Fruit fly (Drosophila melanogaster) whole organism, embryonic: ENCODE results near the gene Pfas.

Experiments
- Abd-B ChIP-seq: fragments of 200-800 bp; sonication (Bioruptor generic); optimal IDR thresholded peaks from 2 replicates; lab custom pipeline; 2018; ENCODE audit warnings: missing biosample characterization, mild to moderate bottlenecking, missing genetic modification characterization, moderate library complexity
- BEAF-32 ChIP-seq: fragments of 200-800 bp; sonication (Bioruptor generic); optimal IDR thresholded peaks from 3 replicates; lab custom pipeline; 2017; ENCODE audit warnings: missing biosample characterization, missing genetic modification characterization, mild to moderate bottlenecking, moderate library complexity, missing genetic modification reagents
- BtbVII ChIP-seq: fragments of 200-800 bp; sonication (Bioruptor generic); optimal IDR thresholded peaks from 3 replicates; lab custom pipeline; 2017; ENCODE audit warnings: missing biosample characterization, mild to moderate bottlenecking, missing genetic modification characterization
- CG10267 ChIP-seq: fragments of 200-800 bp; sonication (Bioruptor generic); optimal IDR thresholded peaks from 2 replicates; lab custom pipeline; 2018; ENCODE audit warnings: missing biosample characterization, mild to moderate bottlenecking, missing genetic modification characterization, moderate library complexity
- CG10543 ChIP-seq: fragments of 200-800 bp; sonication (Bioruptor generic); optimal IDR thresholded peaks from 3 replicates; lab custom pipeline; 2017; ENCODE audit warnings: missing biosample characterization, mild to moderate bottlenecking, missing genetic modification characterization, moderate library complexity
- CG10654 ChIP-seq: fragments of 200-800 bp; sonication (Bioruptor generic); optimal IDR thresholded peaks from 2 replicates; lab custom pipeline; 2016; ENCODE audit warnings: missing biosample characterization, missing genetic modification characterization
- CG11398 ChIP-seq: fragments of 200-800 bp; sonication (Bioruptor generic); optimal IDR thresholded peaks from 2 replicates; lab custom pipeline; 2016; ENCODE audit warnings: missing biosample characterization, missing genetic modification characterization
- CG14710 ChIP-seq: fragments of 200-800 bp; sonication (Bioruptor generic); optimal IDR thresholded peaks from 3 replicates; lab custom pipeline; 2019; ENCODE audit warnings: missing biosample characterization, mild to moderate bottlenecking, missing genetic modification characterization, moderate library complexity
- CG1529 ChIP-seq: fragments of 200-800 bp; sonication (Bioruptor generic); optimal IDR thresholded peaks from 3 replicates; lab custom pipeline; 2018; ENCODE audit warnings: missing biosample characterization, missing genetic modification characterization
- CG15514 ChIP-seq: fragments of 200-800 bp; sonication (Bioruptor generic); optimal IDR thresholded peaks from 3 replicates; lab custom pipeline; 2017; ENCODE audit warnings: missing biosample characterization, missing genetic modification characterization, mild to moderate bottlenecking, moderate library complexity, missing genetic modification reagents
- CG17359 ChIP-seq: fragments of 200-800 bp; sonication (Bioruptor generic); optimal IDR thresholded peaks from 3 replicates; lab custom pipeline; 2018; ENCODE audit warnings: missing biosample characterization, mild to moderate bottlenecking, missing genetic modification characterization, moderate library complexity
- CG17829 ChIP-seq: fragments of 200-800 bp; optimal IDR thresholded peaks from 2 replicates; lab custom pipeline; 2019; ENCODE audit warnings: missing biosample characterization, mild to moderate bottlenecking, missing genetic modification characterization, moderate library complexity
- CG2202 ChIP-seq: fragments of 200-800 bp; sonication (Bioruptor generic); optimal IDR thresholded peaks from 2 replicates; lab custom pipeline; 2018; ENCODE audit warnings: missing biosample characterization, mild to moderate bottlenecking, missing genetic modification characterization
- CG2678 ChIP-seq: fragments of 200-800 bp; sonication (Bioruptor generic); optimal IDR thresholded peaks from 3 replicates; lab custom pipeline; 2019; ENCODE audit warnings: missing biosample characterization, mild to moderate bottlenecking, missing genetic modification characterization, moderate library complexity
- CG2712 ChIP-seq: fragments of 200-800 bp; optimal IDR thresholded peaks from 3 replicates; lab custom pipeline; 2019; ENCODE audit warnings: missing biosample characterization, mild to moderate bottlenecking, missing genetic modification characterization, moderate library complexity
- CG2875 ChIP-seq: fragments of 200-800 bp; sonication (Bioruptor generic); optimal IDR thresholded peaks from 2 replicates; lab custom pipeline; 2017; ENCODE audit warnings: missing biosample characterization, mild to moderate bottlenecking, missing genetic modification characterization, missing genetic modification reagents
- CG3847 ChIP-seq: fragments of 200-800 bp; sonication (Bioruptor generic); IDR thresholded peaks from 2 replicates; pipeline ENCODE4 v1.3.6; 2022; ENCODE audit warnings: missing biosample characterization, missing genetic modification characterization
- CG43689 ChIP-seq: fragments of 200-800 bp; sonication (Bioruptor generic); IDR thresholded peaks from 2 replicates; pipeline ENCODE4 v1.3.6; 2022; ENCODE audit warnings: missing biosample characterization, missing genetic modification characterization
- CG4617 ChIP-seq: fragments of 200-800 bp; sonication (Bioruptor generic); optimal IDR thresholded peaks from 3 replicates; lab custom pipeline; 2016; ENCODE audit warnings: missing biosample characterization, missing genetic modification characterization, borderline replicate concordance
- CG6272 ChIP-seq: fragments of 200-800 bp; sonication (Bioruptor generic); IDR thresholded peaks from 2 replicates; pipeline ENCODE4 v1.3.6; 2022; ENCODE audit warnings: missing biosample characterization, missing genetic modification characterization
- CG7928 ChIP-seq: fragments of 200-800 bp; sonication (Bioruptor generic); optimal IDR thresholded peaks from 2 replicates; lab custom pipeline; 2017; ENCODE audit warnings: missing biosample characterization, mild to moderate bottlenecking, missing genetic modification characterization
- CG8388 ChIP-seq: fragments of 200-800 bp; sonication (Bioruptor generic); optimal IDR thresholded peaks from 2 replicates; lab custom pipeline; 2019; ENCODE audit warnings: missing biosample characterization, mild to moderate bottlenecking, missing genetic modification characterization, moderate library complexity
- CG8478 ChIP-seq: fragments of >200 bp; optimal IDR thresholded peaks from 2 replicates; lab custom pipeline; 2018
- CG9437 ChIP-seq: fragments of 200-800 bp; sonication (Bioruptor generic); optimal IDR thresholded peaks from 2 replicates; lab custom pipeline; 2018; ENCODE audit warnings: missing biosample characterization, mild to moderate bottlenecking, missing genetic modification characterization
- CG9727 ChIP-seq: fragments of 200-800 bp; sonication (Bioruptor generic); optimal IDR thresholded peaks from 3 replicates; lab custom pipeline; 2017; ENCODE audit warnings: missing biosample characterization, mild to moderate bottlenecking, missing genetic modification characterization
- CHES-1-like ChIP-seq: fragments of 200-800 bp; sonication (Bioruptor generic); optimal IDR thresholded peaks from 2 replicates; lab custom pipeline; 2016; ENCODE audit warnings: missing biosample characterization, missing genetic modification characterization
- D ChIP-seq, 2 experiments: fragments of 200-800 bp in 1 of 2; fragments of >200 bp in 1 of 2; sonication (Bioruptor generic) in 1 of 2; optimal IDR thresholded peaks; 2 replicates in 1 of 2; 3 replicates in 1 of 2; lab custom pipeline; 2017; ENCODE audit warnings: mild to moderate bottlenecking in 1 of 2, missing biosample characterization in 1 of 2, missing genetic modification characterization in 1 of 2, missing genetic modification reagents in 1 of 2
- Dp ChIP-seq: fragments of 200-800 bp; sonication (Bioruptor generic); optimal IDR thresholded peaks from 2 replicates; lab custom pipeline; 2018; ENCODE audit warnings: missing biosample characterization, mild to moderate bottlenecking, missing genetic modification characterization, moderate library complexity
- Ets97D ChIP-seq: fragments of 200-800 bp; sonication (Bioruptor generic); optimal IDR thresholded peaks from 3 replicates; lab custom pipeline; 2016; ENCODE audit warnings: missing biosample characterization, missing genetic modification characterization
- Med ChIP-seq: fragments of 200-800 bp; sonication (Bioruptor generic); peaks from one replicate; lab custom pipeline; 2016; ENCODE audit warnings: missing biosample characterization, missing genetic modification characterization, mild to moderate bottlenecking, inconsistent platforms, moderate library complexity
- NC2β ChIP-seq: fragments of 200-800 bp; sonication (Bioruptor generic); optimal IDR thresholded peaks from 2 replicates; lab custom pipeline; 2016; ENCODE audit warnings: missing biosample characterization, missing genetic modification characterization
- Ravus ChIP-seq: fragments of 200-800 bp; sonication (Bioruptor generic); IDR thresholded peaks from 2 replicates; pipeline ENCODE4 v1.3.6; 2022; ENCODE audit warnings: missing biosample characterization, missing genetic modification characterization
- Vsx1 ChIP-seq: fragments of 200-800 bp; sonication (Bioruptor generic); optimal IDR thresholded peaks from 2 replicates; lab custom pipeline; 2017; ENCODE audit warnings: missing biosample characterization, mild to moderate bottlenecking, missing genetic modification characterization, missing genetic modification reagents
- Xrp1 ChIP-seq: fragments of 200-800 bp; sonication (Bioruptor generic); IDR thresholded peaks from 2 replicates; pipeline ENCODE4 v1.3.6; 2022; ENCODE audit warnings: missing biosample characterization, missing genetic modification characterization
- ab ChIP-seq: fragments of 200-800 bp; sonication (Bioruptor generic); optimal IDR thresholded peaks from 2 replicates; lab custom pipeline; 2016; ENCODE audit warnings: missing biosample characterization, missing genetic modification characterization
- amos ChIP-seq: fragments of 200-800 bp; sonication (Bioruptor generic); IDR thresholded peaks from 2 replicates; pipeline ENCODE4 v1.3.6; 2022; ENCODE audit warnings: missing biosample characterization, missing genetic modification characterization; ENCODE audit not compliant: partially characterized antibody
- bsh ChIP-seq, 2 experiments: fragments of 200-800 bp; sonication (Bioruptor generic); optimal IDR thresholded peaks; 2 replicates each; lab custom pipeline; 2017 to 2018; ENCODE audit warnings: mild to moderate bottlenecking in 2 of 2, missing biosample characterization in 2 of 2, missing genetic modification characterization in 2 of 2, moderate library complexity in 1 of 2
- crc ChIP-seq: fragments of 200-800 bp; sonication (Bioruptor generic); optimal IDR thresholded peaks from 2 replicates; lab custom pipeline; 2016; ENCODE audit warnings: missing biosample characterization, missing genetic modification characterization
- danr ChIP-seq: fragments of 200-800 bp; sonication (Bioruptor generic); IDR thresholded peaks from 2 replicates; pipeline ENCODE4 v1.3.6; 2022; ENCODE audit warnings: missing biosample characterization, missing genetic modification characterization
- fd96Cb ChIP-seq: fragments of 200-800 bp; sonication (Bioruptor generic); optimal IDR thresholded peaks from 2 replicates; lab custom pipeline; 2018; ENCODE audit warnings: missing biosample characterization, mild to moderate bottlenecking, missing genetic modification characterization, moderate library complexity
- lilli ChIP-seq: fragments of 200-800 bp; sonication (Bioruptor generic); optimal IDR thresholded peaks from 3 replicates; lab custom pipeline; 2016; ENCODE audit warnings: missing biosample characterization, missing genetic modification characterization
- p53 ChIP-seq: fragments of 200-800 bp; sonication (Bioruptor generic); optimal IDR thresholded peaks from 2 replicates; lab custom pipeline; 2016; ENCODE audit warnings: missing biosample characterization, missing genetic modification characterization
- pfk ChIP-seq: fragments of 200-800 bp; sonication (Bioruptor generic); optimal IDR thresholded peaks from 2 replicates; lab custom pipeline; 2018; ENCODE audit warnings: missing biosample characterization, mild to moderate bottlenecking, missing genetic modification characterization, moderate library complexity
- pita ChIP-seq: fragments of 200-800 bp; sonication (Bioruptor generic); optimal IDR thresholded peaks from 2 replicates; lab custom pipeline; 2017; ENCODE audit warnings: missing biosample characterization, mild to moderate bottlenecking, missing genetic modification characterization
- sim ChIP-seq: fragments of 200-800 bp; sonication (Bioruptor generic); IDR thresholded peaks from 2 replicates; pipeline ENCODE4 v1.3.6; 2022; ENCODE audit warnings: missing biosample characterization, missing genetic modification characterization
- sob ChIP-seq: fragments of 200-800 bp; sonication (Bioruptor generic); IDR thresholded peaks from 2 replicates; pipeline ENCODE4 v1.3.6; 2022; ENCODE audit warnings: missing biosample characterization, missing genetic modification characterization
- stwl ChIP-seq: fragments of 200-800 bp; sonication (Bioruptor generic); optimal IDR thresholded peaks from 3 replicates; lab custom pipeline; 2018; ENCODE audit warnings: missing biosample characterization, mild to moderate bottlenecking, missing genetic modification characterization, moderate library complexity
- tll ChIP-seq, 2 experiments: fragments of 200-800 bp in 1 of 2; fragments of >200 bp in 1 of 2; sonication (Bioruptor generic) in 1 of 2; optimal IDR thresholded peaks; 2 replicates each; lab custom pipeline; 2017 to 2019; ENCODE audit warnings: missing biosample characterization in 2 of 2, missing genetic modification characterization in 2 of 2, mild to moderate bottlenecking in 1 of 2, moderate library complexity in 1 of 2
- trem ChIP-seq: fragments of 200-800 bp; optimal IDR thresholded peaks from 3 replicates; lab custom pipeline; 2019; ENCODE audit warnings: missing biosample characterization, mild to moderate bottlenecking, missing genetic modification characterization, moderate library complexity

The Pfas gene

DNA sequence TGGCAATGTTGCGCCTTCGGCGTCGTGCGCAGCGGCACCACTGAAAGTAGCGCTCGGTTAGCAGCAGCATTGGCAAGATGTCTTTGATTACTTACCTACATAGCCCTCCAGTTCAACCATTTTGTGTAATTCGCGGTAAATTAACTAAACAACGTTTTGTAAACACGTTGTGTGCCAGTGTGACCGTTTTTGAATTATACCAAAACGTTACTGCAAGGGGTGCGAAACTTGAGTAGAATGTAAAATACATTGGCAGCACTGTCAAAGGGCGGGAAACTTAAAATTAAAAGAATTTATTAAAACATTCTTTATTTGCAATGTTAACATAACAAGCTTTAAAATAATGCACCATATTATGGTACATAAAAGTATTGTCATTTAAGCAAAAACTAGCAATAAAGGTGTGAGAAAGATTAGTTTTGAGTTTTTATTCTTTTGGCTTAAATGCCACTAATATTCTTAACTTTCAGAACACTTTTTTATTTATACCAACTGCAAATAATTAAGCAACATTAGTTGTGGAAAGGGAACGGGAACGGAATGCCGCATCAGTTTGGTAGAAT is 21.4 kb downstream of the Pfas start, which contains the start of gene CG9107 (continued):
- TF ChIP-seq bsh (GFP tag; optimal IDR thresholded peaks at IDR 0.05; lab: Kevin White, UChicago) (no peak), BtbVII (GFP tag; lab: Kevin White, UChicago) (no peak), Ets97D (GFP tag; lab: Kevin White, UChicago) (peak; percentile 12), CG9437 (GFP tag; lab: Kevin White, UChicago) (peak; percentile 90), tll (GFP tag; optimal IDR thresholded peaks at IDR 0.05; lab: Kevin White, UChicago) (no peak), CG3847 (GFP tag; lab: Robert Waterston, UW) (peak; percentile 24; the same call in 1 of the 2 replicates), sim (GFP tag; lab: Robert Waterston, UW) (no peak), amos (GFP tag; lab: Robert Waterston, UW) (peak; percentile 18; the same call in 1 of the 2 replicates), ab (GFP tag; lab: Kevin White, UChicago) (no peak), Xrp1 (GFP tag; lab: Robert Waterston, UW) (0 out of 2 replicates have a peak, but pooled peaks have one; percentile 31), CG10267 (peak; percentile 34), trem (tag; lab: Kevin White, UChicago) (peak; percentile 90), NC2β (GFP tag; lab: Kevin White, UChicago) (no peak), CG17829 (tag; lab: Kevin White, UChicago) (peak; percentile 36), CG9727 (no peak), CG14710 (tag; lab: Kevin White, UChicago) (peak; percentile 64), CG17359 (tag; lab: Kevin White, UChicago) (peak; percentile 3), CHES-1-like (GFP tag; lab: Kevin White, UChicago) (peak; percentile 32), CG2712 (tag; lab: Kevin White, UChicago) (peak; percentile 6), Dp (peak; percentile 92), Med (GFP tag; lab: Kevin White, UChicago) (peak; percentile 44), p53 (GFP tag; lab: Kevin White, UChicago) (no peak), CG4617 (peak; percentile 47), BEAF-32 (peak; percentile 10), CG11398 (GFP tag; lab: Kevin White, UChicago) (no peak), pita (GFP tag; lab: Kevin White, UChicago) (peak; percentile 28), stwl (tag; lab: Kevin White, UChicago) (peak; percentile 81), Abd-B (no peak), CG2875 (GFP tag; lab: Kevin White, UChicago) (no peak), CG15514 (GFP tag; lab: Kevin White, UChicago) (peak; percentile 39)

DNA sequence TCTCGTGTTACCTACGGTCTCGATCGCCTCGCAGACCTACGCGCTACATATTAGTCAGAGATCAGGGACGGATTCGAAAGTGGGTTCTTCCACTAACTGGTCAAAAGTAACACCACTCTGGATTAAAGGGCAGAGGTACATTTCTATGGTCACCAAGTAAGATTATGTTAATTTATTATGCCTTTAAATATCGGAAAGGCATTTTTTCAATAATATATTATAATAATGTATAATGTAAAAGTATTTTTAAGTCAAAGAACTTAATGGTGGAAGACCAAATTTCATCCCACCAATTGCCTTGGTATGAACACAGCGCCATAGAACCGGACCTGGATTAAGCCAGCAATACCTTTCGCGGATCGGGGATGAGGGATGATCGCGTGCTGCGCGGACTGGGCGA is 23.1 kb downstream of the Pfas start:
- TF ChIP-seq CG8478 (lab: Kevin White, UChicago) (no peak), CG6272 (GFP tag; lab: Robert Waterston, UW) (no peak), CG43689 (GFP tag; lab: Robert Waterston, UW) (no peak), CG1529 (no peak), lilli (GFP tag; lab: Kevin White, UChicago) (no peak), fd96Cb (tag; lab: Kevin White, UChicago) (peak; percentile 23), pfk (GFP tag; lab: Kevin White, UChicago) (no peak), Vsx1 (GFP tag; lab: Kevin White, UChicago) (no peak), CG2202 (tag; lab: Kevin White, UChicago) (no peak), CG10543 (GFP tag; lab: Kevin White, UChicago) (no peak), danr (GFP tag; lab: Robert Waterston, UW) (no peak), CG8388 (no peak), CG10654 (GFP tag; lab: Kevin White, UChicago) (no peak), CG2712 (tag; lab: Kevin White, UChicago) (peak; percentile 70), sob (GFP tag; lab: Robert Waterston, UW) (no peak), CG7928 (GFP tag; lab: Kevin White, UChicago) (no peak), CG2678 (tag; lab: Kevin White, UChicago) (peak; percentile 56), crc (GFP tag; lab: Kevin White, UChicago) (no peak), D (optimal IDR thresholded peaks at IDR 0.05; lab: Kevin White, UChicago) (no peak), D (GFP tag; optimal IDR thresholded peaks at IDR 0.05; lab: Kevin White, UChicago) (peak; percentile 10), Ravus (GFP tag; lab: Robert Waterston, UW) (no peak)
